Fruit fly (Drosophila melanogaster) whole organism, embryonic: ENCODE measurements around the gene CG43845.
A peak's percentile ranks its signal among the peaks of the same experiment; 100 is the strongest.

Experiments used
- Adf1 ChIP-seq: fragments of 200-800 bp; sonication (Bioruptor generic); IDR thresholded peaks from 2 replicates; pipeline ENCODE4 v1.3.6; 2022; ENCODE audit warnings: missing biosample characterization, missing genetic modification characterization
- Asciz ChIP-seq: fragments of 200-800 bp; sonication (Bioruptor generic); optimal IDR thresholded peaks from 2 replicates; lab custom pipeline; 2017; ENCODE audit warnings: missing biosample characterization, mild to moderate bottlenecking, missing genetic modification characterization, missing genetic modification reagents
- B-H2 ChIP-seq: fragments of 200-800 bp; sonication (Bioruptor generic); optimal IDR thresholded peaks from 2 replicates; lab custom pipeline; 2018; ENCODE audit warnings: missing biosample characterization, mild to moderate bottlenecking, missing genetic modification characterization
- Bgb ChIP-seq: fragments of 200-800 bp; sonication (Bioruptor generic); IDR thresholded peaks from 2 replicates; pipeline ENCODE4 v1.3.6; 2022; ENCODE audit warnings: missing biosample characterization, missing genetic modification characterization; ENCODE audit not compliant: partially characterized antibody
- CG10209 ChIP-seq: fragments of 200-800 bp; sonication (Bioruptor generic); optimal IDR thresholded peaks from 3 replicates; lab custom pipeline; 2017; ENCODE audit warnings: missing biosample characterization, mild to moderate bottlenecking, missing genetic modification characterization, missing genetic modification reagents
- CG11085 ChIP-seq: fragments of 200-800 bp; sonication (Bioruptor generic); IDR thresholded peaks from 2 replicates; pipeline ENCODE4 v1.3.6; 2022; ENCODE audit warnings: missing biosample characterization, missing genetic modification characterization
- CG11398 ChIP-seq: fragments of 200-800 bp; sonication (Bioruptor generic); optimal IDR thresholded peaks from 2 replicates; lab custom pipeline; 2016; ENCODE audit warnings: missing biosample characterization, missing genetic modification characterization
- CG12942 ChIP-seq: fragments of 200-800 bp; sonication (Bioruptor generic); optimal IDR thresholded peaks from 3 replicates; lab custom pipeline; 2016; ENCODE audit warnings: missing biosample characterization, missing genetic modification characterization
- CG1792 ChIP-seq: fragments of 200-800 bp; sonication (Bioruptor generic); optimal IDR thresholded peaks from 2 replicates; lab custom pipeline; 2016; ENCODE audit warnings: missing biosample characterization, missing genetic modification characterization
- CG18476 ChIP-seq: fragments of 200-800 bp; sonication (Bioruptor generic); optimal IDR thresholded peaks from 2 replicates; lab custom pipeline; 2016; ENCODE audit warnings: missing biosample characterization, mild to moderate bottlenecking, missing genetic modification characterization
- CG2120 ChIP-seq: fragments of 200-800 bp; sonication (Bioruptor generic); optimal IDR thresholded peaks from 3 replicates; lab custom pipeline; 2016; ENCODE audit warnings: missing biosample characterization, missing genetic modification characterization
- CG2129 ChIP-seq: fragments of 200-800 bp; sonication (Bioruptor generic); IDR thresholded peaks from 2 replicates; pipeline ENCODE4 v1.3.6; 2022; ENCODE audit warnings: missing biosample characterization, missing genetic modification characterization; ENCODE audit not compliant: partially characterized antibody
- CG3281 ChIP-seq: fragments of 200-800 bp; sonication (Bioruptor generic); optimal IDR thresholded peaks from 3 replicates; lab custom pipeline; 2017; ENCODE audit warnings: missing biosample characterization, mild to moderate bottlenecking, missing genetic modification characterization
- CG34422 ChIP-seq: fragments of 200-800 bp; sonication (Bioruptor generic); IDR thresholded peaks from 3 replicates; pipeline ENCODE4 v1.3.6; 2022; ENCODE audit warnings: missing biosample characterization, missing genetic modification characterization
- CG3838 ChIP-seq: fragments of 200-800 bp; sonication (Bioruptor generic); optimal IDR thresholded peaks from 3 replicates; lab custom pipeline; 2016; ENCODE audit warnings: missing biosample characterization, missing genetic modification characterization
- CG4707 ChIP-seq: fragments of 200-800 bp; sonication (Bioruptor generic); optimal IDR thresholded peaks from 2 replicates; lab custom pipeline; 2018; ENCODE audit warnings: missing biosample characterization, mild to moderate bottlenecking, missing genetic modification characterization, moderate library complexity
- CG6689 ChIP-seq: fragments of 200-800 bp; sonication (Bioruptor generic); IDR thresholded peaks from 2 replicates; pipeline ENCODE4 v1.3.6; 2022; ENCODE audit warnings: missing biosample characterization, missing genetic modification characterization
- Dref ChIP-seq: fragments of 200-800 bp; sonication (Bioruptor generic); IDR thresholded peaks from 2 replicates; pipeline ENCODE4 v1.3.6; 2022; ENCODE audit warnings: missing biosample characterization, missing genetic modification characterization
- Fer3 ChIP-seq: fragments of 200-800 bp; sonication (Bioruptor generic); optimal IDR thresholded peaks from 2 replicates; lab custom pipeline; 2018; ENCODE audit warnings: missing biosample characterization, mild to moderate bottlenecking, missing genetic modification characterization, moderate library complexity
- H15 ChIP-seq: fragments of 200-800 bp; sonication (Bioruptor generic); IDR thresholded peaks from 3 replicates; pipeline ENCODE4 v1.3.6; 2022; ENCODE audit warnings: missing biosample characterization, missing genetic modification characterization
- HLHmδ ChIP-seq: fragments of 200-800 bp; sonication (Bioruptor generic); optimal IDR thresholded peaks from 2 replicates; lab custom pipeline; 2018; ENCODE audit warnings: missing biosample characterization, mild to moderate bottlenecking, missing genetic modification characterization, moderate library complexity
- Hsf ChIP-seq: fragments of 200-800 bp; sonication (Bioruptor generic); optimal IDR thresholded peaks from 3 replicates; lab custom pipeline; 2016; ENCODE audit warnings: missing biosample characterization, missing genetic modification characterization
- Lhr ChIP-seq: fragments of 200-800 bp; sonication (Bioruptor generic); optimal IDR thresholded peaks from 3 replicates; lab custom pipeline; 2017; ENCODE audit warnings: mild to moderate bottlenecking, missing biosample characterization, missing genetic modification reagents, missing genetic modification characterization
- Mad ChIP-seq: fragments of 200-800 bp; sonication (Bioruptor generic); optimal IDR thresholded peaks from 2 replicates; lab custom pipeline; 2016; ENCODE audit warnings: missing biosample characterization, missing genetic modification characterization
- Max ChIP-seq: fragments of 200-800 bp; sonication (Bioruptor generic); optimal IDR thresholded peaks from 2 replicates; lab custom pipeline; 2016; ENCODE audit warnings: missing biosample characterization, mild to moderate bottlenecking, missing genetic modification characterization
- NfI ChIP-seq: fragments of 200-800 bp; sonication (Bioruptor generic); optimal IDR thresholded peaks from 3 replicates; lab custom pipeline; 2018; ENCODE audit warnings: missing biosample characterization, mild to moderate bottlenecking, missing genetic modification characterization, moderate library complexity
- PHDP ChIP-seq: fragments of 200-800 bp; sonication (Bioruptor generic); optimal IDR thresholded peaks from 3 replicates; lab custom pipeline; 2018; ENCODE audit warnings: missing biosample characterization, mild to moderate bottlenecking, missing genetic modification characterization, moderate library complexity
- Sox100B ChIP-seq: fragments of 200-800 bp; sonication (Bioruptor generic); optimal IDR thresholded peaks from 3 replicates; lab custom pipeline; 2018; ENCODE audit warnings: missing biosample characterization, mild to moderate bottlenecking, missing genetic modification characterization
- amos ChIP-seq: fragments of 200-800 bp; sonication (Bioruptor generic); IDR thresholded peaks from 2 replicates; pipeline ENCODE4 v1.3.6; 2022; ENCODE audit warnings: missing biosample characterization, missing genetic modification characterization; ENCODE audit not compliant: partially characterized antibody
- cas ChIP-seq: fragments of 200-800 bp; sonication (Bioruptor generic); IDR thresholded peaks from 2 replicates; pipeline ENCODE4 v1.3.6; 2022; ENCODE audit warnings: missing biosample characterization, missing genetic modification characterization
- cg ChIP-seq: fragments of 200-800 bp; sonication (Bioruptor generic); optimal IDR thresholded peaks from 3 replicates; lab custom pipeline; 2019; ENCODE audit warnings: missing biosample characterization, mild to moderate bottlenecking, missing genetic modification characterization, moderate library complexity
- dan ChIP-seq: fragments of 200-800 bp; sonication (Bioruptor generic); IDR thresholded peaks from 2 replicates; pipeline ENCODE4 v1.3.6; 2022; ENCODE audit warnings: missing biosample characterization, missing genetic modification characterization
- danr ChIP-seq: fragments of 200-800 bp; sonication (Bioruptor generic); IDR thresholded peaks from 2 replicates; pipeline ENCODE4 v1.3.6; 2022; ENCODE audit warnings: missing biosample characterization, missing genetic modification characterization
- emc ChIP-seq: fragments of 200-800 bp; sonication (Bioruptor generic); optimal IDR thresholded peaks from 2 replicates; lab custom pipeline; 2016; ENCODE audit warnings: missing biosample characterization, missing genetic modification characterization
- ewg ChIP-seq: fragments of 200-800 bp; sonication (Bioruptor generic); optimal IDR thresholded peaks from 3 replicates; lab custom pipeline; 2017; ENCODE audit warnings: mild to moderate bottlenecking, missing biosample characterization, missing genetic modification reagents, missing genetic modification characterization
- gcm ChIP-seq: fragments of 200-800 bp; sonication (Bioruptor generic); optimal IDR thresholded peaks from 2 replicates; lab custom pipeline; 2019; ENCODE audit warnings: missing biosample characterization, mild to moderate bottlenecking, missing genetic modification characterization, moderate library complexity
- hkb ChIP-seq, 2 experiments: fragments of 200-800 bp in 1 of 2; fragments of >200 bp in 1 of 2; sonication (Bioruptor generic) in 1 of 2; IDR thresholded peaks in 1 of 2; optimal IDR thresholded peaks in 1 of 2; 2 replicates each; pipeline versions ENCODE4 v1.3.6 to Lab custom; 2017 to 2022; ENCODE audit warnings: missing biosample characterization in 1 of 2, missing genetic modification characterization in 1 of 2
- ind ChIP-seq: fragments of 200-800 bp; sonication (Bioruptor generic); optimal IDR thresholded peaks from 3 replicates; lab custom pipeline; 2016; ENCODE audit warnings: missing biosample characterization, missing genetic modification characterization
- kay ChIP-seq: fragments of 200-800 bp; sonication (Bioruptor generic); optimal IDR thresholded peaks from 2 replicates; lab custom pipeline; 2016; ENCODE audit warnings: missing biosample characterization, missing genetic modification characterization
- lab ChIP-seq: fragments of 200-800 bp; sonication (Bioruptor generic); optimal IDR thresholded peaks from 3 replicates; lab custom pipeline; 2017; ENCODE audit warnings: missing biosample characterization, missing genetic modification characterization, mild to moderate bottlenecking, moderate library complexity, missing genetic modification reagents
- lola ChIP-seq, 3 experiments: fragments of >200 bp in 2 of 3; fragments of 200-800 bp in 1 of 3; sonication (Bioruptor generic) in 1 of 3; optimal IDR thresholded peaks; 2 replicates each; lab custom pipeline; 2017 to 2019; ENCODE audit warnings: missing biosample characterization in 3 of 3, missing genetic modification characterization in 3 of 3, mild to moderate bottlenecking in 1 of 3, moderate library complexity in 1 of 3
- nmo ChIP-seq: fragments of 200-800 bp; sonication (Bioruptor generic); optimal IDR thresholded peaks from 2 replicates; lab custom pipeline; 2018; ENCODE audit warnings: missing biosample characterization, mild to moderate bottlenecking, missing genetic modification characterization, moderate library complexity
- oc ChIP-seq: fragments of 200-800 bp; sonication (Bioruptor generic); optimal IDR thresholded peaks from 2 replicates; lab custom pipeline; 2018; ENCODE audit warnings: missing biosample characterization, mild to moderate bottlenecking, missing genetic modification characterization, moderate library complexity
- p53 ChIP-seq: fragments of 200-800 bp; sonication (Bioruptor generic); optimal IDR thresholded peaks from 2 replicates; lab custom pipeline; 2016; ENCODE audit warnings: missing biosample characterization, missing genetic modification characterization
- pan ChIP-seq, 4 experiments: fragments of >200 bp in 3 of 4; fragments of 200-800 bp in 1 of 4; sonication (Bioruptor generic) in 1 of 4; optimal IDR thresholded peaks in 3 of 4; IDR thresholded peaks in 1 of 4; 2 replicates each; pipeline versions ENCODE4 v1.3.6 to Lab custom; 2017 to 2022; ENCODE audit warnings: missing biosample characterization in 2 of 4, missing genetic modification characterization in 2 of 4, mixed read lengths in 1 of 4
- repo ChIP-seq: fragments of 200-800 bp; sonication (Bioruptor generic); optimal IDR thresholded peaks from 2 replicates; lab custom pipeline; 2016; ENCODE audit warnings: missing biosample characterization, missing genetic modification characterization
- shn ChIP-seq: fragments of 200-800 bp; sonication (Bioruptor generic); optimal IDR thresholded peaks from 3 replicates; lab custom pipeline; 2016; ENCODE audit warnings: missing biosample characterization, missing genetic modification characterization
- sna ChIP-seq: fragments of 200-800 bp; sonication (Bioruptor generic); IDR thresholded peaks from 2 replicates; pipeline ENCODE4 v1.3.6; 2022; ENCODE audit warnings: missing biosample characterization, missing genetic modification characterization; ENCODE audit not compliant: partially characterized antibody

The CG43845 gene

dm6 chr3R:5568590-5568989 lies 45.7 kb upstream of the CG43845 start, which contains the start of the genes CG2931 and Rheb (continued):
- TF ChIP-seq CG12942 (GFP tag; lab: Kevin White, UChicago) (peak; percentile 58), CG3838 (no peak), cg (GFP tag; lab: Kevin White, UChicago) (peak; percentile 2), oc (no peak), CG6689 (peak; percentile 69), Sox100B (peak; percentile 26), CG11085 (peak; percentile 63; the same call in 1 of the 2 replicates), CG34422 (peak; percentile 35; the same call in 1 of the 3 replicates), Hsf (peak; percentile 65), cas (GFP tag; lab: Robert Waterston, UW) (peak; percentile 48; the same call in 1 of the 2 replicates), Adf1 (GFP tag; lab: Robert Waterston, UW) (peak; percentile 54), Lhr (GFP tag; lab: Kevin White, UChicago) (peak; percentile 76), Mad (GFP tag; lab: Kevin White, UChicago) (peak; percentile 44), gcm (peak; percentile 46), hkb (optimal IDR thresholded peaks at IDR 0.05; lab: Kevin White, UChicago) (no peak), hkb (GFP tag; IDR thresholded peaks at IDR 0.05; lab: Robert Waterston, UW) (peak; percentile 68), Fer3 (tag; lab: Kevin White, UChicago) (peak; percentile 63), PHDP (peak; percentile 75), CG2129 (GFP tag; lab: Robert Waterston, UW) (peak; percentile 66), CG2120 (GFP tag; lab: Kevin White, UChicago) (peak; percentile 83), pan (optimal IDR thresholded peaks at IDR 0.05; lab: Kevin White, UChicago) (no peak), pan (GFP tag; optimal IDR thresholded peaks at IDR 0.05 in 1 of 2, IDR thresholded peaks at IDR 0.05 in 1 of 2) (peak in 1 of 2 experiments; percentile 79), kay (GFP tag; lab: Kevin White, UChicago) (peak; percentile 51), CG10209 (GFP tag; lab: Kevin White, UChicago) (peak; percentile 51), NfI (peak; percentile 69), ewg (peak; percentile 45), nmo (peak; percentile 84), emc (GFP tag; lab: Kevin White, UChicago) (no peak), dan (no peak), Max (GFP tag; lab: Kevin White, UChicago) (peak; percentile 66), p53 (GFP tag; lab: Kevin White, UChicago) (peak; percentile 15), repo (no peak), CG1792 (GFP tag; lab: Kevin White, UChicago) (no peak), sna (GFP tag; lab: Robert Waterston, UW) (peak; percentile 89), CG3281 (GFP tag; lab: Kevin White, UChicago) (peak; percentile 62), Dref (peak; percentile 63), HLHmδ (no peak), Asciz (GFP tag; lab: Kevin White, UChicago) (no peak), B-H2 (GFP tag; lab: Kevin White, UChicago) (peak; percentile 72), Bgb (peak; percentile 74), CG18476 (GFP tag; lab: Kevin White, UChicago) (peak; percentile 43), ind (GFP tag; lab: Kevin White, UChicago) (peak; percentile 76), CG4707 (GFP tag; lab: Kevin White, UChicago) (no peak), CG11398 (GFP tag; lab: Kevin White, UChicago) (no peak), lola (GFP tag; optimal IDR thresholded peaks at IDR 0.05; lab: Kevin White, UChicago) (peak in 1 of 3 experiments; percentile 49), lab (GFP tag; lab: Kevin White, UChicago) (peak; percentile 51), amos (GFP tag; lab: Robert Waterston, UW) (peak; percentile 76), shn (GFP tag; lab: Kevin White, UChicago) (no peak), H15 (0 out of 3 replicates have a peak, but pooled peaks have one; percentile 40), danr (peak; percentile 36; the same call in 1 of the 2 replicates)
